Worm (Caenorhabditis elegans) whole organism, L4 larva: Measurements from ENCODE around the gene W08F4.10.

Source experiments
- F37D6.2 ChIP-seq: sonication (generic microtip); optimal IDR thresholded peaks from 2 replicates; lab custom pipeline; 2016; ENCODE audit warnings: mild to moderate bottlenecking, missing genetic modification characterization, missing compliant biosample characterization
- T26A8.4 ChIP-seq: fragments of 200-800 bp; sonication (Bioruptor generic); IDR thresholded peaks from 2 replicates; pipeline ENCODE4 v1.3.6; 2022; ENCODE audit warnings: missing genetic modification characterization, missing compliant biosample characterization
- Y105C5A.15 ChIP-seq: fragments of 200-800 bp; sonication (Bioruptor generic); IDR thresholded peaks from 2 replicates; pipeline ENCODE4 v1.3.6; 2022; ENCODE audit warnings: missing genetic modification characterization, missing compliant biosample characterization
- aha-1 ChIP-seq: fragments of 150-350 bp; peaks from one replicate; lab custom pipeline; 2014; ENCODE audit warnings: missing biosample characterization, missing genetic modification characterization
- dmd-8 ChIP-seq: fragments of 200-800 bp; sonication (Bioruptor generic); IDR thresholded peaks from 2 replicates; pipeline ENCODE4 v1.3.6; 2022; ENCODE audit warnings: missing genetic modification characterization, missing compliant biosample characterization
- egl-43 ChIP-seq: fragments of 200-800 bp; sonication (Bioruptor generic); IDR thresholded peaks from 2 replicates; pipeline ENCODE4 v1.3.6; 2022; ENCODE audit warnings: missing genetic modification reagents, missing genetic modification characterization, missing compliant biosample characterization
- hlh-11 ChIP-seq: fragments of 200-800 bp; sonication (Bioruptor generic); optimal IDR thresholded peaks from 2 replicates; lab custom pipeline; 2018; ENCODE audit warnings: mild to moderate bottlenecking, missing genetic modification characterization, missing compliant biosample characterization
- hmg-1.1 ChIP-seq: fragments of 200-800 bp; sonication (Bioruptor generic); IDR thresholded peaks from 2 replicates; pipeline ENCODE4 v1.3.6; 2022; ENCODE audit warnings: missing genetic modification reagents, missing genetic modification characterization, missing compliant biosample characterization
- lim-7 ChIP-seq: fragments of 200-800 bp; sonication (Bioruptor generic); IDR thresholded peaks from 2 replicates; pipeline ENCODE4 v1.3.6; 2022; ENCODE audit warnings: missing genetic modification characterization, missing compliant biosample characterization
- lin-1 ChIP-seq: fragments of 200-800 bp; sonication (Bioruptor generic); IDR thresholded peaks from 2 replicates; pipeline ENCODE4 v1.3.6; 2022; ENCODE audit warnings: missing genetic modification reagents, missing genetic modification characterization, missing compliant biosample characterization
- madf-5 ChIP-seq, 2 experiments: fragments of 200-800 bp; sonication (Bioruptor generic); IDR thresholded peaks; 2 replicates each; pipeline ENCODE4 v1.3.6; 2022; ENCODE audit warnings: missing compliant biosample characterization in 2 of 2, missing genetic modification characterization in 2 of 2
- mdl-1 ChIP-seq, 2 experiments: fragments of 150-350 bp in 1 of 2; sonication (generic microtip) in 1 of 2; optimal IDR thresholded peaks; 2 replicates each; lab custom pipeline; 2014 to 2017; ENCODE audit warnings: missing biosample characterization in 2 of 2, missing genetic modification characterization in 2 of 2
- mxl-2 ChIP-seq: fragments of 200-800 bp; sonication (Bioruptor generic); conservative IDR thresholded peaks from 2 replicates; pipeline ENCODE4 v1.3.6; 2022; ENCODE audit warnings: missing genetic modification reagents, missing genetic modification characterization, missing compliant biosample characterization
- mxl-3 ChIP-seq: fragments of 200-800 bp; sonication (Bioruptor generic); optimal IDR thresholded peaks from 2 replicates; lab custom pipeline; 2018; ENCODE audit warnings: mild to moderate bottlenecking, missing genetic modification characterization, missing compliant biosample characterization
- nhr-11 ChIP-seq: fragments of 150-350 bp; optimal IDR thresholded peaks from 2 replicates; lab custom pipeline; 2014; ENCODE audit warnings: missing biosample characterization, missing genetic modification characterization
- nhr-28 ChIP-seq: fragments of 150-350 bp; optimal IDR thresholded peaks from 2 replicates; lab custom pipeline; 2014; ENCODE audit warnings: missing biosample characterization, missing genetic modification characterization
- nhr-76 ChIP-seq: fragments of 150-350 bp; optimal IDR thresholded peaks from 2 replicates; lab custom pipeline; 2014; ENCODE audit warnings: missing biosample characterization, missing genetic modification characterization
- php-3 ChIP-seq: fragments of 200-800 bp; sonication (Bioruptor generic); IDR thresholded peaks from 2 replicates; pipeline ENCODE4 v1.3.6; 2022; ENCODE audit warnings: missing genetic modification reagents, missing genetic modification characterization, missing compliant biosample characterization
- spr-1 ChIP-seq: sonication (generic microtip); optimal IDR thresholded peaks from 2 replicates; lab custom pipeline; 2016; ENCODE audit warnings: mild to moderate bottlenecking, missing genetic modification characterization, missing compliant biosample characterization
- tag-97 ChIP-seq: fragments of 200-800 bp; sonication (Bioruptor generic); IDR thresholded peaks from 2 replicates; pipeline ENCODE4 v1.3.6; 2022; ENCODE audit warnings: missing genetic modification characterization, missing compliant biosample characterization
- unc-62 ChIP-seq, 3 experiments: fragments of 150-350 bp in 1 of 3; sonication (generic microtip); optimal IDR thresholded peaks in 2 of 3; peaks in 1 of 3; 1 replicate in 1 of 3; 2 replicates in 2 of 3; lab custom pipeline; 2014 to 2017; ENCODE audit warnings: missing biosample characterization in 3 of 3, missing genetic modification characterization in 3 of 3, missing genetic modification reagents in 3 of 3, missing genotype in 1 of 3
- zfp-2 ChIP-seq: sonication (generic microtip); optimal IDR thresholded peaks from 2 replicates; lab custom pipeline; 2016; ENCODE audit warnings: mild to moderate bottlenecking, missing genetic modification characterization, missing compliant biosample characterization

The W08F4.10 gene

ce11 chrII:549501-549900 lies 41.5 kb downstream of the W08F4.10 start:
- no peak for TF ChIP-seq tag-97 (GFP tag; lab: Robert Waterston, UW)
- peak in 1 of 2 experiments; percentile 89 for TF ChIP-seq unc-62 (GFP tag; optimal IDR thresholded peaks at IDR 0.05 in 1 of 2; lab: Kevin White, UChicago)
- no peak for TF ChIP-seq unc-62 (tag; optimal IDR thresholded peaks at IDR 0.05; lab: Kevin White, UChicago)

ce11 chrII:546405-546804 lies 44.6 kb downstream of the W08F4.10 start, which contains the start of gene mlt-10:
mlt-10 (plus strand) TSS chrII:546705.
- TF ChIP-seq nhr-76 (tag; lab: Kevin White, UChicago): no peak
- TF ChIP-seq T26A8.4 (GFP tag; lab: Robert Waterston, UW): no peak
- TF ChIP-seq madf-5 (GFP tag; IDR thresholded peaks at IDR 0.05; lab: Robert Waterston, UW): no peak
- no peak for TF ChIP-seq php-3 (GFP tag; lab: Robert Waterston, UW)

- TF ChIP-seq hmg-1.1 (no peak), nhr-11 (no peak), mxl-2 (GFP tag; lab: Robert Waterston, UW) (no peak), mdl-1 (tag; optimal IDR thresholded peaks at IDR 0.05; lab: Kevin White, UChicago) (no peak), egl-43 (GFP tag; lab: Robert Waterston, UW) (no peak), aha-1 (tag; lab: Kevin White, UChicago) (peak; percentile 58), hlh-11 (tag; lab: Kevin White, UChicago) (peak; percentile 2), spr-1 (tag; lab: Kevin White, UChicago) (no peak), dmd-8 (GFP tag; lab: Robert Waterston, UW) (no peak), zfp-2 (no peak), lim-7 (no peak), F37D6.2 (tag; lab: Kevin White, UChicago) (no peak), lin-1 (GFP tag; lab: Robert Waterston, UW) (no peak), mxl-3 (GFP tag; lab: Kevin White, UChicago) (peak; percentile 47), nhr-28 (peak; percentile 48), Y105C5A.15 (GFP tag; lab: Robert Waterston, UW) (no peak)
- TF ChIP-seq, all 104 proteins: peak for 4
These were observed 48.6 kb downstream of the W08F4.10 start for ce11 chrII:542416-542815.
